Fruit fly (Drosophila melanogaster) S2 (cell line): ENCODE measurements around the gene CG16959.

Experiments
- CG8478 ChIP-seq: fragments of >200 bp; optimal IDR thresholded peaks from 2 replicates; lab custom pipeline; 2018
- CTCF ChIP-seq, 2 experiments: fragments of >200 bp; optimal IDR thresholded peaks; 2 replicates each; lab custom pipeline; 2018

- TF ChIP-seq CG8478 (no peak), CTCF (optimal IDR thresholded peaks at IDR 0.05; lab: Kevin White, UChicago) (no peak)
These were observed 36.9 kb upstream of the CG16959 start for dm6 chr3L:15162005-15162404.
